Fruit fly (Drosophila melanogaster): ENCODE data around the gene zormin.

The zormin gene

DNA sequence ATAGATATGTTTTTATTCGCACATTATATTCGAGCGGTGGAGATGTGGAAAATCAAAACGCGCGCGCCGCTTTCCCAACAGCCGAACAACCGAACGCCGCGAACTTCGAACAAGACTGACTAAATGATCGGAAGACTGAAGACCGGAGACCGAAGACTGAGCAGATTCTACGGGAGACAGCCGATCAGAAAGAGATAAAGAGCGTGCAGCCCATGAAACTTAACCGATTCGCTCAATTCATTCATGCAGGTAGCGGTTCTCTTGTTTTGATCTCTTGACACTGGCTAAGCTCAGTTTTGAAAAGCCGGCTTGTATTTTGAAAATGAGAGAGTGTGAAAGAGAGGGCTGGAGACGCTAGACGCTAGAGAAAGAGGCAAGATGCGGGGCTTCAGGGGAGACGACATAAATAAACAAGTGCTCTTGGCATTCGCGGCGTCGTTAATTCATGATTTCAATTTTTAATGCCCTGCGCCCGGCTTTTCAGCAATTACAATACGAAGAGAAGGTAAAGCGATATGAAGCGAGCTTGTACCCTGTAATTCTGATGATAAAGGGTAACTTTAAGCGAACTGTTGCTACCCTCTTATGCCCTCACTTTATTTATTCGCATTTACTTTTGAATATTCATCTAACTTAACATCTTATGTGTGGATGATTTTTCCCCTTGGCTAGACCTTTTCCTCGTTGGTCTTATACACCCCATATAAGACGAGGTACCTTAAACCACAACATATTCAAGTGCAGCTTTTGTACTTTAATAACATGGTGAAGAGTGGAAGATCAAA is at the start of gene zormin (continued):
- no peak for TF ChIP-seq CG6254 (GFP tag; optimal IDR thresholded peaks at IDR 0.05)
- no peak for TF ChIP-seq CG9876 (GFP tag; optimal IDR thresholded peaks at IDR 0.05)
- TF ChIP-seq slou (GFP tag; optimal IDR thresholded peaks at IDR 0.05): no peak
- TF ChIP-seq pho (GFP tag; optimal IDR thresholded peaks at IDR 0.05): no peak
- no peak for TF ChIP-seq otp (GFP tag; IDR thresholded peaks at IDR 0.05)
- TF ChIP-seq unpg (GFP tag; optimal IDR thresholded peaks at IDR 0.05): no peak
- no peak for TF ChIP-seq CG14050 (GFP tag; IDR thresholded peaks at IDR 0.05)
- TF ChIP-seq aop (GFP tag; IDR thresholded peaks at IDR 0.05): no peak
- no peak for TF ChIP-seq CG7271 (tag; optimal IDR thresholded peaks at IDR 0.05)
- TF ChIP-seq Ravus (GFP tag; IDR thresholded peaks at IDR 0.05): no peak
- no peak for TF ChIP-seq her (GFP tag; optimal IDR thresholded peaks at IDR 0.05)
- no peak for TF ChIP-seq mld (GFP tag; IDR thresholded peaks at IDR 0.05; ENCODE audit: partially characterized antibody)
- no peak for TF ChIP-seq CG4617 (GFP tag; optimal IDR thresholded peaks at IDR 0.05; ENCODE audit: borderline replicate concordance)
- no peak for TF ChIP-seq CG7372 (GFP tag; IDR thresholded peaks at IDR 0.05)
- no peak for TF ChIP-seq CG30020 (tag; optimal IDR thresholded peaks at IDR 0.05)
- TF ChIP-seq CG2199 (GFP tag; IDR thresholded peaks at IDR 0.05): no peak
- no peak for TF ChIP-seq grau (tag; optimal IDR thresholded peaks at IDR 0.05)
- no peak for TF ChIP-seq maf-S (GFP tag; optimal IDR thresholded peaks at IDR 0.05)
- TF ChIP-seq toy (GFP tag; IDR thresholded peaks at IDR 0.05): no peak
- no peak for TF ChIP-seq CG9215 (GFP tag; IDR thresholded peaks at IDR 0.05)
- no peak for TF ChIP-seq cato (GFP tag; optimal IDR thresholded peaks at IDR 0.05; ENCODE audit: borderline replicate concordance)
- no peak for TF ChIP-seq Spps (tag; optimal IDR thresholded peaks at IDR 0.05)
- no peak for TF ChIP-seq Dip3 (GFP tag; optimal IDR thresholded peaks at IDR 0.05)
- TF ChIP-seq exex (tag; optimal IDR thresholded peaks at IDR 0.05): no peak
- TF ChIP-seq lab (GFP tag; optimal IDR thresholded peaks at IDR 0.05): peak; percentile 32
- no peak for TF ChIP-seq CG18476 (GFP tag; optimal IDR thresholded peaks at IDR 0.05)
- no peak for TF ChIP-seq CG10431 (GFP tag; optimal IDR thresholded peaks at IDR 0.05)
- peak; percentile 22 for TF ChIP-seq btn (GFP tag; optimal IDR thresholded peaks at IDR 0.05)
- no peak for TF ChIP-seq CG17829 (tag; optimal IDR thresholded peaks at IDR 0.05)
- TF ChIP-seq phol (tag; optimal IDR thresholded peaks at IDR 0.05): peak; percentile 55
- TF ChIP-seq slp2 (GFP tag; optimal IDR thresholded peaks at IDR 0.05): peak; percentile 26
- no peak for TF ChIP-seq chn (GFP tag; optimal IDR thresholded peaks at IDR 0.05)
- TF ChIP-seq CG9727 (GFP tag; optimal IDR thresholded peaks at IDR 0.05): no peak
- TF ChIP-seq gsb (GFP tag; IDR thresholded peaks at IDR 0.05): no peak
- no peak for TF ChIP-seq CG32767 (GFP tag; IDR thresholded peaks at IDR 0.05)
- TF ChIP-seq Oli (tag; optimal IDR thresholded peaks at IDR 0.05): peak; percentile 4
- TF ChIP-seq caup (GFP tag; optimal IDR thresholded peaks at IDR 0.05; ENCODE audit: severe bottlenecking): no peak
- no peak for TF ChIP-seq dati (GFP tag; IDR thresholded peaks at IDR 0.05)
- no peak for TF ChIP-seq cad (GFP tag; optimal IDR thresholded peaks at IDR 0.05)
- no peak for TF ChIP-seq nmo (GFP tag; optimal IDR thresholded peaks at IDR 0.05)
- no peak for TF ChIP-seq BEAF-32 (GFP tag; optimal IDR thresholded peaks at IDR 0.05)
- TF ChIP-seq D19A (tag; optimal IDR thresholded peaks at IDR 0.05): peak; percentile 10
- no peak for TF ChIP-seq NK7.1 (GFP tag; optimal IDR thresholded peaks at IDR 0.05)
- TF ChIP-seq bbx (GFP tag; IDR thresholded peaks at IDR 0.05; ENCODE audit: partially characterized antibody): no peak
- no peak for TF ChIP-seq CG12104 (GFP tag; optimal IDR thresholded peaks at IDR 0.05)
- TF ChIP-seq sr (GFP tag; IDR thresholded peaks at IDR 0.05): no peak
- TF ChIP-seq TFAM (GFP tag; optimal IDR thresholded peaks at IDR 0.05): no peak
- TF ChIP-seq CG11456 (GFP tag; IDR thresholded peaks at IDR 0.05): no peak
- no peak for TF ChIP-seq CG32772 (GFP tag; IDR thresholded peaks at IDR 0.05)
- TF ChIP-seq CG6654 (GFP tag; optimal IDR thresholded peaks at IDR 0.05): no peak

All from whole organism, embryonic.